Worm (Caenorhabditis elegans) whole organism, midembryonic: ENCODE measurements around the gene F32B6.4.

ENCODE experiments used
- T22C8.4 ChIP-seq: fragments of 200-800 bp; sonication (Bioruptor generic); IDR thresholded peaks from 2 replicates; pipeline ENCODE4 v1.3.6; 2022; ENCODE audit warnings: missing genetic modification characterization, missing compliant biosample characterization
- cog-1 ChIP-seq: sonication (generic microtip); optimal IDR thresholded peaks from 2 replicates; lab custom pipeline; 2016; ENCODE audit warnings: missing genetic modification characterization, missing compliant biosample characterization
- flt-1 ChIP-seq: fragments of 200-800 bp; sonication (Bioruptor generic); IDR thresholded peaks from 2 replicates; pipeline ENCODE4 v1.3.6; 2022; ENCODE audit warnings: missing genetic modification characterization, missing compliant biosample characterization
- klf-2 ChIP-seq: fragments of 200-800 bp; sonication (Bioruptor generic); conservative IDR thresholded peaks from 2 replicates; pipeline ENCODE4 v1.3.6; 2022; ENCODE audit warnings: missing genetic modification reagents, missing genetic modification characterization, missing compliant biosample characterization
- med-1 ChIP-seq: sonication (generic microtip); optimal IDR thresholded peaks from 2 replicates; lab custom pipeline; 2017; ENCODE audit warnings: missing genetic modification characterization, mild to moderate bottlenecking, missing compliant biosample characterization, antibody characterized with exemption, missing genetic modification reagents; ENCODE audit not compliant: insufficient read depth
- ref-1 ChIP-seq: fragments of 200-800 bp; sonication (Bioruptor generic); conservative IDR thresholded peaks from 2 replicates; pipeline ENCODE4 v1.3.6; 2022; ENCODE audit warnings: missing genetic modification reagents, missing genetic modification characterization, missing compliant biosample characterization
- tab-1 ChIP-seq: fragments of 200-800 bp; sonication (Bioruptor generic); IDR thresholded peaks from 2 replicates; pipeline ENCODE4 v1.3.6; 2022; ENCODE audit warnings: missing genetic modification characterization, missing compliant biosample characterization
- ztf-23 ChIP-seq: fragments of 200-800 bp; sonication (Bioruptor generic); IDR thresholded peaks from 2 replicates; pipeline ENCODE4 v1.3.6; 2022; ENCODE audit warnings: missing genetic modification reagents, missing genetic modification characterization, missing compliant biosample characterization
- ztf-29 ChIP-seq: fragments of 200-800 bp; sonication (Bioruptor generic); IDR thresholded peaks from 2 replicates; pipeline ENCODE4 v1.3.6; 2022; ENCODE audit warnings: missing genetic modification reagents, missing genetic modification characterization, missing compliant biosample characterization

F32B6.4 gene

DNA sequence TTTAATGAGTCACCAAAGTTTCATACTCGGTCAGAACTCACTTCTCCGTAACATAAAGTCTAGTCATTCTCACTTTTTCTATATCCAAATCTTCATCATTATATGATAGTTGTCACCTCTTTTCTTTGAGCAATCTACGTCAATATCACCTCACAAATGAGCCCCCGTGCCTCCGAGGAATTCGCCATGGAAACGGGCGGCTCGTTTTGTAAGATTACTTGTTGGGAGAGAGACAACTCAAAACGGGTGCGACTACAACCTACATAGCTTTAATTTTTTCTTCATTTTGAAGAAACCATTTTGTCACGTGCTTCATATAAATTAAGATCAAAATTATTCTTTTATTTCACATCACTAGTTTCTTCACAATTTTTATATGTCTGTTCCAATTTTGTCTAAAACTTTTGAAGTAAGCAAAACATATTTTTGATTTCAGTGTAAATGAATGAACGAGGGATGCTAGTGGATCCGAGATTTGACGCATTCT, 12.9 kb downstream of the F32B6.4 start, which contains the start of gene nhr-4:
Gene nhr-4 (plus strand): TSS at position 437 of the 487 bp plus-strand sequence.
- TF ChIP-seq ztf-29 (GFP tag; lab: Robert Waterston, UW) (no peak), tab-1 (GFP tag; lab: Robert Waterston, UW) (no peak), flt-1 (no peak), cog-1 (tag; lab: Kevin White, UChicago) (no peak), klf-2 (GFP tag; lab: Robert Waterston, UW) (no peak)

DNA sequence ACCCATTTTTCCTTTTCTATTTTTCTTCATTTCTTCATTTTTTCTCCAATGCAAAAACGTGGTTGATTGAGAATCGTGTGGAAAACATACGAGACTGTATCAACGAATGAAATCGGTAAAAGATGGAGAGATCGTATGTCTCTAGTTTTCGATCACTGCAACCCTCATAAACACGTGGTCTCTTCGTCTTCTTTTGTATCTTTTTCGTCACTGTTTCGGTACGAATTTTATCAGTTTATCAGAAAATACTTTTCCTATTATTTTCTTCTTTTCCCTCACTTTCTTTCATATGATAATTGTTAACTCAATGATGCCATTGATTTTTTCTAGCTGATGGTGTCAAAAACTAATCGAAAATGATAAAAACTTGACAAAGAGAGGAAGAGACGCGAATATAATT, 16.2 kb downstream of the F32B6.4 start:
- no peak for TF ChIP-seq tab-1 (GFP tag; lab: Robert Waterston, UW)
- no peak for TF ChIP-seq klf-2 (GFP tag; lab: Robert Waterston, UW)
- TF ChIP-seq ztf-23 (GFP tag; lab: Robert Waterston, UW), result no peak
- TF ChIP-seq med-1, result no peak
- TF ChIP-seq cog-1 (tag; lab: Kevin White, UChicago), result no peak
- no peak for TF ChIP-seq ztf-29 (GFP tag; lab: Robert Waterston, UW)
- no peak for TF ChIP-seq flt-1
- no peak for TF ChIP-seq ref-1 (GFP tag; lab: Robert Waterston, UW)
- no peak for TF ChIP-seq T22C8.4 (GFP tag; lab: Robert Waterston, UW)

DNA sequence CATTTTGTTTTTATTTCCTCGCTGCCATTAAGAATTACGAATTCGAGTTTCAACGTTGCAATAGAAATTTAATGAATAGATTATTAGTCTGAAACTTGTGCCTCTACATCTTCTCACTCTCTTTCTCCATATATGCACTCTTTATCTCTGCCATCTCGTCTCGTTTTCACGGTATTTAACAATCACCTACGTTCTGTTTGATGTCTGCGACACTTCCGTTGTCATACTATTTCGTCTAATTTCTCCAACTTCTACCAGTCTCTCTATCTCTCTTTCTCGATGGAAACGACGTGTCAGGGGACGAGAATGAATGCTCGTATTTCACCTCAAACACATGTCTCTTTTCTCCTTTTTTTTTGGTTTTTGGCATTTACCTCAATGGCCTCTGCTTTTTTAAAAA, 18.0 kb downstream of the F32B6.4 start:
- TF ChIP-seq med-1, result no peak
- TF ChIP-seq T22C8.4 (GFP tag; lab: Robert Waterston, UW), result no peak
- no peak for TF ChIP-seq klf-2 (GFP tag; lab: Robert Waterston, UW)
- TF ChIP-seq cog-1 (tag; lab: Kevin White, UChicago), result no peak
- TF ChIP-seq ztf-29 (GFP tag; lab: Robert Waterston, UW), result no peak

DNA sequence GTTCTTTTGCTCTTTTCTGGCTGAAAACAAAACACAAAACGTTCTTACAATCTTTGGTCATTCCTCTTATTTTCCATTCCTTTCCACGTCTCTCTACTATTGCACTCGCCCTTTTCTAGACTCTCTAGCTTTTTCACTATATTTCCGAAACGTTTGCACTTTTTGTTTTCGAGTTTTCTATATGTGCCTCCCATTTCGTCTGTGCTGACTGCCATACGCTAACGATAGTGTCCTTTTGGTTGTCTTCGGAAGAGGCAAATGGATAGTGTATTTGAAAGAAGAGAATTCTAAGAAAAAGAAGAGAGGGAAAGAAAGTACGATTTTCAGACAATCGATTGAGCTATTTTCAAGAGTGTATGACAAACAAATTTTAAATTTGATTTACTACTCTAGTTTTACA, 19.1 kb downstream of the F32B6.4 start:
- TF ChIP-seq cog-1 (tag; lab: Kevin White, UChicago) (no peak), ref-1 (GFP tag; lab: Robert Waterston, UW) (no peak), klf-2 (GFP tag; lab: Robert Waterston, UW) (no peak), tab-1 (GFP tag; lab: Robert Waterston, UW) (no peak), ztf-29 (GFP tag; lab: Robert Waterston, UW) (no peak), med-1 (no peak), T22C8.4 (GFP tag; lab: Robert Waterston, UW) (no peak), flt-1 (no peak), ztf-23 (GFP tag; lab: Robert Waterston, UW) (no peak)

DNA sequence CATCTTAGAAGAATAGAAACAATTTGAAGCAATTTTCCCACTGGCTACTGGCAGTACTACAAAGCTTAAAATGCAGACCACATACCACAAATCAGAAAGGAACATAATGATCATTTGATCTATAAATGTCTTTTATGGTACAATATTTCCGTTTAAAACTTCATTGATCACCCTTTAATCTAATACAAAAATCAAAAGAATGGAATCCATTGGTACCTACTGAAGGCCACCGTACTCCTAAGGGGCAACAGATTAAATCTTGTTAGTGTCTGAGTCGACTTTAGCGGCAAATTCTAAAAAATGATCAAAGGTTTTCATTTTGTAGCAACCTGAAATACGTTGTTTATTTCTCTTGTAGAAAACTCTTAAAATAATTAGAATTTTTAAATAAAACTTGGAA, 19.6 kb downstream of the F32B6.4 start:
- TF ChIP-seq klf-2 (GFP tag; lab: Robert Waterston, UW), result no peak
- TF ChIP-seq T22C8.4 (GFP tag; lab: Robert Waterston, UW), result no peak
- no peak for TF ChIP-seq ztf-29 (GFP tag; lab: Robert Waterston, UW)
- TF ChIP-seq med-1, result no peak
- TF ChIP-seq tab-1 (GFP tag; lab: Robert Waterston, UW), result no peak
- TF ChIP-seq flt-1, result no peak
- no peak for TF ChIP-seq cog-1 (tag; lab: Kevin White, UChicago)
- TF ChIP-seq ztf-23 (GFP tag; lab: Robert Waterston, UW), result no peak
- no peak for TF ChIP-seq ref-1 (GFP tag; lab: Robert Waterston, UW)

DNA sequence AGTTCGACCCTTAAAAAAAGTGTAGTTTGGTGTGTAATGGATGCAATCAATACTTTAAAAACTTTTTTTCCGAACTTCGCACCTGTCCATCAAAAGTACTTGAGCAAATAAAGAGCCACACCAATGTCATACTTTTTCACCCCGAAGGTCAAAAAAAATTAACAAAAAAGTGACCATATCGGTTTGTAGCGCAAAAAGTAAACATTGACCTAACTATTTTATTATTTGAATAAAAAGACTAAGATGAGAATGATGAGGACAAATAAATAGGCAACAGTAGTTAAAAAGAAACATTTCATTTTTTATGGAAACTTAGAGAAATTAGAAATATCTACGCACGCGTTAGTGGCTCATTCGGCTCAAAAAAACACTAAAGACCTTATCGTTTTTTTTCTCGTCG, 22.5 kb downstream of the F32B6.4 start:
- no peak for TF ChIP-seq flt-1
- TF ChIP-seq tab-1 (GFP tag; lab: Robert Waterston, UW), result no peak
- TF ChIP-seq ztf-23 (GFP tag; lab: Robert Waterston, UW), result no peak
- TF ChIP-seq T22C8.4 (GFP tag; lab: Robert Waterston, UW), result no peak
- no peak for TF ChIP-seq ref-1 (GFP tag; lab: Robert Waterston, UW)
- TF ChIP-seq cog-1 (tag; lab: Kevin White, UChicago), result no peak

DNA sequence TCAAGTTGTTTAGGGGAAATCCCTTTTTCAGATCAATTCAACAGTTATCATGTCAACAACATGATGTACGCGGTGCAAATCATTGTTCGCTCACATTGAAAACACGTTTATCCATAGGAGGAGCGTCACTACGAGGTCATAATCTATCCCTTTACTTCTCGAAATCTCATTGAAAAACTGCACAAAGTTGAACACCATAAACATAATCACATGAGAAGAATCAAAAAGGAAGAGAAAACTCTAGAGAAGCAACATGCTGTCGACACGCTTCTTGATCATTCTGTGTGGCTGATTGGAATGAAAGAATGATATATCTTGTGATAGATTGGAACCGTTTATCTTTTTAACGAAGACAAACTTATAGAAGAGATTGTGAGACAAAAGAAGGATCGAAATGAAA, 23.9 kb downstream of the F32B6.4 start:
- TF ChIP-seq klf-2 (GFP tag; lab: Robert Waterston, UW) (no peak), ref-1 (GFP tag; lab: Robert Waterston, UW) (no peak), tab-1 (GFP tag; lab: Robert Waterston, UW) (no peak)

DNA sequence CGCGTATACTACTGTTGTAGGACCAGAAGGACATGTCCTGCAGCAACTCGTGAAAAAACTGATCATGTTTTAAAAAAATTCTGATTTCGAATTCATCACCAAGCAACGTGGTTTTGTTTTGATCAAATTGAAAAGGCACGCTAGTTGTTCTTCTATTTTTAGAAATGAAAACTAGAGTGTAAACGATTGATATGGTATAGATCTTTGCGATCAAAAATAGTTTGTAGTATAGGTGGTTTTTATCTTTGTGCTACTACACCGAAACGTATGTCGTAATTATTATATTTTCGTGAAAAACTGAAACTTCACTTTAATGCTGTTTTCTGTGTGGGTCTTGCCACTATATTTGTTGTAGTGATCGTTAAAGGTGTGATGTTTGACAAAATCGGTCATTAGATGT, 25.0 kb downstream of the F32B6.4 start:
- TF ChIP-seq klf-2 (GFP tag; lab: Robert Waterston, UW) (no peak), ref-1 (GFP tag; lab: Robert Waterston, UW) (no peak), tab-1 (GFP tag; lab: Robert Waterston, UW) (no peak), flt-1 (no peak), T22C8.4 (GFP tag; lab: Robert Waterston, UW) (no peak), med-1 (no peak), cog-1 (tag; lab: Kevin White, UChicago) (no peak), ztf-23 (GFP tag; lab: Robert Waterston, UW) (no peak), ztf-29 (GFP tag; lab: Robert Waterston, UW) (no peak)

DNA sequence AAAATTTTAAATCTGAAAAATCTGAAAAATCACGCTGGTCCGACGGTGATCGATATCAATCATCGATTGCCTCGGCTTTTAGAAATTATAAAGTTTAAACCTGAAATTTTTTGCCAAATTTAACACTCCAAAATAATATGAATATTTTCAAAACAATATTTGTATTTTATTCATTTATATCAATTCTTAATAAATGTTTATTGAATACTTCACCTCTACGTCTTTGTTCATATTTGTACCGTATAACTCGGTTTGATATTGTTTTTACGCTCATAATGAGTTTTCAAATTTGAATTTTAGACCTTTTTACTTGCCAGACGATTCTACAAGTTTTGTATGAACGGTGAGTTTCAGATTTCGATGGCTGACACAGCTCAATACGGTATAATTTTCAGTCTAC, 27.1 kb downstream of the F32B6.4 start, which contains the start of the genes K07F5.15 and K07F5.22:
Gene K07F5.15 (plus strand): TSS at position 301 of the 400 bp plus-strand sequence.
Gene K07F5.22 (plus strand): TSS at position 301 of the 400 bp plus-strand sequence.
- TF ChIP-seq ztf-23 (GFP tag; lab: Robert Waterston, UW) (no peak), med-1 (no peak)

DNA sequence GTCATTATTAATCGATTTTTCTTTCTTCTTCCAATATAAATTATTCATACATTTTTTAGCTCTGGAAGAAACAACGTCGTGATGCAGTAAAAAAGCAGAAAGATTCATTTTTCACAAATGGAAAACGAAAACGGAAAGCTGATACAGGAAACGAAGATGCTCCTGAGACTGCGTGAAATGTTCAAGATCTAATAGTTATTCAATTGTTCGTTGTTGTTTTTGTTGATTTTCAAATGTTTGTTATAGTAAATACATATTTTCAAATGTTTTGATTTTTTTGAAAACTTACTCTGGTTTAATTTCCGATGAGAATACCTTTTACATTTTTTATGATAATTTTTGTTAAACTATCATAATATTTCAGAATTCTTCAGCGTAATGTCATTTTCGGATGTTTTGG, 28.0 kb downstream of the F32B6.4 start, which contains the start of gene K07F5.16:
Gene K07F5.16 (plus strand): TSS at position 301 of the 400 bp plus-strand sequence.
- no peak for TF ChIP-seq med-1
- no peak for TF ChIP-seq cog-1 (tag; lab: Kevin White, UChicago)
- no peak for TF ChIP-seq flt-1
- TF ChIP-seq T22C8.4 (GFP tag; lab: Robert Waterston, UW), result no peak
- no peak for TF ChIP-seq ztf-23 (GFP tag; lab: Robert Waterston, UW)
- TF ChIP-seq ztf-29 (GFP tag; lab: Robert Waterston, UW), result no peak
- TF ChIP-seq ref-1 (GFP tag; lab: Robert Waterston, UW), result no peak
- no peak for TF ChIP-seq klf-2 (GFP tag; lab: Robert Waterston, UW)
- TF ChIP-seq tab-1 (GFP tag; lab: Robert Waterston, UW), result no peak
